Fruit fly (Drosophila melanogaster) whole organism, prepupa: Measurements from ENCODE around the gene TP53INP.
A peak's percentile ranks its signal among the peaks of the same experiment; 100 is the strongest.

ENCODE experiments used
- Blimp-1 ChIP-seq: fragments of 200-800 bp; sonication (Bioruptor generic); optimal IDR thresholded peaks from 3 replicates; lab custom pipeline; 2017; ENCODE audit warnings: missing biosample characterization, missing genetic modification characterization, mild to moderate bottlenecking, moderate library complexity, missing genetic modification reagents
- CG10631 ChIP-seq: fragments of 200-800 bp; sonication (Bioruptor generic); optimal IDR thresholded peaks from 2 replicates; lab custom pipeline; 2016; ENCODE audit warnings: missing biosample characterization, missing genetic modification characterization
- CG10669 ChIP-seq: fragments of 200-800 bp; sonication (Bioruptor generic); optimal IDR thresholded peaks from 3 replicates; lab custom pipeline; 2018; ENCODE audit warnings: missing biosample characterization, mild to moderate bottlenecking, missing genetic modification characterization, moderate library complexity
- CG11294 ChIP-seq: fragments of 200-800 bp; sonication (Bioruptor generic); IDR thresholded peaks from 2 replicates; pipeline ENCODE4 v1.3.6; 2022; ENCODE audit warnings: missing biosample characterization, missing genetic modification characterization
- CG11762 ChIP-seq: fragments of 200-800 bp; sonication (Bioruptor generic); optimal IDR thresholded peaks from 3 replicates; lab custom pipeline; 2016; ENCODE audit warnings: missing biosample characterization, missing genetic modification characterization; ENCODE audit not compliant: insufficient read depth
- CG11902 ChIP-seq: fragments of 200-800 bp; sonication (Bioruptor generic); optimal IDR thresholded peaks from 3 replicates; lab custom pipeline; 2016; ENCODE audit warnings: missing biosample characterization, missing genetic modification characterization
- CG16779 ChIP-seq: fragments of 200-800 bp; sonication (Bioruptor generic); optimal IDR thresholded peaks from 3 replicates; lab custom pipeline; 2017; ENCODE audit warnings: missing biosample characterization, mild to moderate bottlenecking, missing genetic modification characterization
- CG31627 ChIP-seq: fragments of 200-800 bp; sonication (Bioruptor generic); optimal IDR thresholded peaks from 3 replicates; lab custom pipeline; 2016; ENCODE audit warnings: missing biosample characterization, missing genetic modification characterization
- CG32006 ChIP-seq: fragments of 200-800 bp; sonication (Bioruptor generic); optimal IDR thresholded peaks from 3 replicates; lab custom pipeline; 2017; ENCODE audit warnings: missing biosample characterization, mild to moderate bottlenecking, missing genetic modification characterization
- CG34406 ChIP-seq: fragments of 200-800 bp; sonication (Bioruptor generic); optimal IDR thresholded peaks from 3 replicates; lab custom pipeline; 2016; ENCODE audit warnings: missing biosample characterization, missing genetic modification characterization
- CG3919 ChIP-seq: fragments of 200-800 bp; sonication (Bioruptor generic); optimal IDR thresholded peaks from 3 replicates; lab custom pipeline; 2016; ENCODE audit warnings: missing biosample characterization, missing genetic modification characterization
- CG4318 ChIP-seq: fragments of 200-800 bp; sonication (Bioruptor generic); optimal IDR thresholded peaks from 3 replicates; lab custom pipeline; 2017; ENCODE audit warnings: missing biosample characterization, mild to moderate bottlenecking, missing genetic modification characterization
- CG6792 ChIP-seq: fragments of 200-800 bp; sonication (Bioruptor generic); optimal IDR thresholded peaks from 3 replicates; lab custom pipeline; 2016; ENCODE audit warnings: missing biosample characterization, missing genetic modification characterization
- CG6808 ChIP-seq: fragments of 200-800 bp; sonication (Bioruptor generic); optimal IDR thresholded peaks from 3 replicates; lab custom pipeline; 2017; ENCODE audit warnings: missing biosample characterization, missing genetic modification characterization, mild to moderate bottlenecking, moderate library complexity, missing genetic modification reagents
- CG6854 ChIP-seq: fragments of 200-800 bp; sonication (Bioruptor generic); optimal IDR thresholded peaks from 2 replicates; lab custom pipeline; 2017; ENCODE audit warnings: missing biosample characterization, mild to moderate bottlenecking, missing genetic modification characterization
- CG7368 ChIP-seq: fragments of 200-800 bp; sonication (Bioruptor generic); optimal IDR thresholded peaks from 3 replicates; lab custom pipeline; 2016; ENCODE audit warnings: missing biosample characterization, missing genetic modification characterization
- CG8119 ChIP-seq: fragments of 200-800 bp; sonication (Bioruptor generic); IDR thresholded peaks from 3 replicates; pipeline ENCODE4 v1.3.6; 2022; ENCODE audit warnings: missing biosample characterization, missing genetic modification characterization
- CG8319 ChIP-seq: fragments of 200-800 bp; sonication (Bioruptor generic); optimal IDR thresholded peaks from 3 replicates; lab custom pipeline; 2016; ENCODE audit warnings: missing biosample characterization, missing genetic modification characterization
- CG8632 ChIP-seq: fragments of 200-800 bp; sonication (Bioruptor generic); optimal IDR thresholded peaks from 3 replicates; lab custom pipeline; 2016; ENCODE audit warnings: missing biosample characterization, missing genetic modification characterization
- CG9139 ChIP-seq: fragments of 200-800 bp; sonication (Bioruptor generic); optimal IDR thresholded peaks from 3 replicates; lab custom pipeline; 2017; ENCODE audit warnings: missing biosample characterization, mild to moderate bottlenecking, missing genetic modification characterization
- Eip75B ChIP-seq: fragments of 200-800 bp; sonication (Bioruptor generic); optimal IDR thresholded peaks from 3 replicates; lab custom pipeline; 2016; ENCODE audit warnings: missing biosample characterization, missing genetic modification characterization
- Eip78C ChIP-seq: fragments of 200-800 bp; sonication (Bioruptor generic); peaks from one replicate; lab custom pipeline; 2016; ENCODE audit warnings: missing biosample characterization, missing genetic modification characterization
- Eip93F ChIP-seq: fragments of 200-800 bp; sonication (Bioruptor generic); optimal IDR thresholded peaks from 2 replicates; lab custom pipeline; 2016; ENCODE audit warnings: missing biosample characterization, mild to moderate bottlenecking, missing genetic modification characterization
- Ets21C ChIP-seq: fragments of 200-800 bp; sonication (Bioruptor generic); optimal IDR thresholded peaks from 3 replicates; lab custom pipeline; 2016; ENCODE audit warnings: missing biosample characterization, missing genetic modification characterization
- Ets96B ChIP-seq: fragments of 200-800 bp; optimal IDR thresholded peaks from 2 replicates; lab custom pipeline; 2019; ENCODE audit warnings: missing biosample characterization, mild to moderate bottlenecking, missing genetic modification characterization, moderate library complexity
- Hr38 ChIP-seq: sonication (Bioruptor generic); optimal IDR thresholded peaks from 2 replicates; lab custom pipeline; 2016; ENCODE audit warnings: missing biosample characterization, missing genetic modification characterization
- Hr39 ChIP-seq: fragments of 200-800 bp; sonication (Bioruptor generic); optimal IDR thresholded peaks from 2 replicates; lab custom pipeline; 2016; ENCODE audit warnings: missing biosample characterization, missing genetic modification characterization
- Hr4 ChIP-seq: fragments of 200-800 bp; sonication (Bioruptor generic); optimal IDR thresholded peaks from 3 replicates; lab custom pipeline; 2016; ENCODE audit warnings: missing biosample characterization, missing genetic modification characterization
- Lpt ChIP-seq: fragments of 200-800 bp; sonication (Bioruptor generic); optimal IDR thresholded peaks from 3 replicates; lab custom pipeline; 2016; ENCODE audit warnings: missing biosample characterization, missing genetic modification characterization
- Met ChIP-seq: fragments of 200-800 bp; sonication (Bioruptor generic); optimal IDR thresholded peaks from 3 replicates; lab custom pipeline; 2016; ENCODE audit warnings: missing biosample characterization, missing genetic modification characterization
- OdsH ChIP-seq: fragments of 200-800 bp; sonication (Bioruptor generic); optimal IDR thresholded peaks from 3 replicates; lab custom pipeline; 2016; ENCODE audit warnings: missing biosample characterization, missing genetic modification characterization
- Smox ChIP-seq: fragments of 200-800 bp; sonication (Bioruptor generic); optimal IDR thresholded peaks from 3 replicates; lab custom pipeline; 2016; ENCODE audit warnings: missing biosample characterization, missing genetic modification characterization
- Sox102F ChIP-seq: fragments of 200-800 bp; sonication (Bioruptor generic); optimal IDR thresholded peaks from 2 replicates; lab custom pipeline; 2016; ENCODE audit warnings: missing biosample characterization, mild to moderate bottlenecking, missing genetic modification characterization
- Sox14 ChIP-seq: fragments of 200-800 bp; sonication (Bioruptor generic); optimal IDR thresholded peaks from 3 replicates; lab custom pipeline; 2016; ENCODE audit warnings: missing biosample characterization, missing genetic modification characterization
- Sox15 ChIP-seq: fragments of 200-800 bp; sonication (Bioruptor generic); optimal IDR thresholded peaks from 3 replicates; lab custom pipeline; 2016; ENCODE audit warnings: missing biosample characterization, missing genetic modification characterization
- achi ChIP-seq: fragments of 200-800 bp; sonication (Bioruptor generic); optimal IDR thresholded peaks from 3 replicates; lab custom pipeline; 2016; ENCODE audit warnings: missing biosample characterization, missing genetic modification characterization
- acj6 ChIP-seq: fragments of 200-800 bp; sonication (Bioruptor generic); optimal IDR thresholded peaks from 3 replicates; lab custom pipeline; 2016; ENCODE audit warnings: missing biosample characterization, missing genetic modification characterization
- cyc ChIP-seq: fragments of 200-800 bp; sonication (Bioruptor generic); optimal IDR thresholded peaks from 3 replicates; lab custom pipeline; 2016; ENCODE audit warnings: missing biosample characterization, missing genetic modification characterization
- dac ChIP-seq: fragments of 200-800 bp; sonication (Bioruptor generic); optimal IDR thresholded peaks from 2 replicates; lab custom pipeline; 2017; ENCODE audit warnings: missing biosample characterization, mild to moderate bottlenecking, missing genetic modification characterization
- dsx ChIP-seq: fragments of 200-800 bp; optimal IDR thresholded peaks from 3 replicates; lab custom pipeline; 2019; ENCODE audit warnings: missing biosample characterization, mild to moderate bottlenecking, missing genetic modification characterization, moderate library complexity; ENCODE audit not compliant: poor library complexity, severe bottlenecking
- esn ChIP-seq: fragments of 200-800 bp; sonication (Bioruptor generic); optimal IDR thresholded peaks from 2 replicates; lab custom pipeline; 2016; ENCODE audit warnings: missing biosample characterization, mild to moderate bottlenecking, missing genetic modification characterization, moderate library complexity
- fd59A ChIP-seq: fragments of 200-800 bp; sonication (Bioruptor generic); optimal IDR thresholded peaks from 2 replicates; lab custom pipeline; 2017; ENCODE audit warnings: missing biosample characterization, mild to moderate bottlenecking, missing genetic modification characterization, missing genetic modification reagents
- fkh ChIP-seq: fragments of 200-800 bp; sonication (Bioruptor generic); optimal IDR thresholded peaks from 3 replicates; lab custom pipeline; 2017; ENCODE audit warnings: missing biosample characterization, mild to moderate bottlenecking, missing genetic modification characterization, moderate library complexity
- lz ChIP-seq: fragments of 200-800 bp; sonication (Bioruptor generic); optimal IDR thresholded peaks from 3 replicates; lab custom pipeline; 2016; ENCODE audit warnings: missing biosample characterization, missing genetic modification characterization
- net ChIP-seq: fragments of 200-800 bp; sonication (Bioruptor generic); optimal IDR thresholded peaks from 3 replicates; lab custom pipeline; 2016; ENCODE audit warnings: missing biosample characterization, missing genetic modification characterization
- pdm3 ChIP-seq: fragments of 200-800 bp; sonication (Bioruptor generic); optimal IDR thresholded peaks from 3 replicates; lab custom pipeline; 2016; ENCODE audit warnings: missing biosample characterization, missing genetic modification characterization
- salr ChIP-seq, 2 experiments: fragments of 200-800 bp; sonication (Bioruptor generic); optimal IDR thresholded peaks; 3 replicates each; lab custom pipeline; 2016 to 2018; ENCODE audit warnings: missing biosample characterization in 2 of 2, missing genetic modification characterization in 2 of 2, mild to moderate bottlenecking in 1 of 2
- spab ChIP-seq: fragments of 200-800 bp; sonication (Bioruptor generic); optimal IDR thresholded peaks from 2 replicates; lab custom pipeline; 2017; ENCODE audit warnings: missing biosample characterization, mild to moderate bottlenecking, missing genetic modification characterization, missing genetic modification reagents
- ss ChIP-seq, 2 experiments: fragments of 200-800 bp; sonication (Bioruptor generic); optimal IDR thresholded peaks; 2 replicates in 1 of 2; 3 replicates in 1 of 2; lab custom pipeline; 2017 to 2018; ENCODE audit warnings: mild to moderate bottlenecking in 2 of 2, missing biosample characterization in 2 of 2, missing genetic modification characterization in 2 of 2, moderate library complexity in 1 of 2
- svp ChIP-seq: fragments of 200-800 bp; sonication (Bioruptor generic); peaks from one replicate; lab custom pipeline; 2016; ENCODE audit warnings: missing biosample characterization, missing genetic modification characterization
- vri ChIP-seq: fragments of 200-800 bp; sonication (Bioruptor generic); optimal IDR thresholded peaks from 3 replicates; lab custom pipeline; 2016; ENCODE audit warnings: missing biosample characterization, mild to moderate bottlenecking, missing genetic modification characterization

Gene TP53INP

dm6 chr3L:4403180-4403769 is 3.5 kb upstream of the TP53INP start, which contains the start of gene Syx17:
Gene Syx17 (plus strand): TSS chr3L:4403487.
- TF ChIP-seq Eip93F (GFP tag; lab: Kevin White, UChicago) (no peak), CG8119 (GFP tag; lab: Robert Waterston, UW) (peak; percentile 58; the same call in 2 of the 3 replicates), CG9139 (GFP tag; lab: Kevin White, UChicago) (no peak), CG34406 (GFP tag; lab: Kevin White, UChicago) (peak; percentile 36), Sox15 (GFP tag; lab: Kevin White, UChicago) (no peak), spab (GFP tag; lab: Kevin White, UChicago) (peak; percentile 23), acj6 (GFP tag; lab: Kevin White, UChicago) (peak; percentile 45), Hr38 (GFP tag; lab: Kevin White, UChicago) (no peak), cyc (GFP tag; lab: Kevin White, UChicago) (peak; percentile 55), ss (GFP tag; optimal IDR thresholded peaks at IDR 0.05; lab: Kevin White, UChicago) (peak in 1 of 2 experiments; percentile 3), svp (GFP tag; lab: Kevin White, UChicago) (peak; percentile 99), CG6808 (peak; percentile 37), CG8319 (GFP tag; lab: Kevin White, UChicago) (no peak), CG6792 (no peak), esn (GFP tag; lab: Kevin White, UChicago) (peak; percentile 61), vri (GFP tag; lab: Kevin White, UChicago) (peak; percentile 25), Eip78C (GFP tag; lab: Kevin White, UChicago) (peak; percentile 86), dac (no peak), net (GFP tag; lab: Kevin White, UChicago) (peak; percentile 63), fd59A (no peak), dsx (GFP tag; lab: Kevin White, UChicago) (peak; percentile 23), Sox14 (GFP tag; lab: Kevin White, UChicago) (peak; percentile 77), Hr39 (GFP tag; lab: Kevin White, UChicago) (peak; percentile 65), CG10631 (GFP tag; lab: Kevin White, UChicago) (peak; percentile 38), Ets96B (tag; lab: Kevin White, UChicago) (peak; percentile 36), CG16779 (peak; percentile 23), Met (GFP tag; lab: Kevin White, UChicago) (peak; percentile 31), CG31627 (GFP tag; lab: Kevin White, UChicago) (peak; percentile 65), CG11902 (GFP tag; lab: Kevin White, UChicago) (peak; percentile 5), CG3919 (GFP tag; lab: Kevin White, UChicago) (peak; percentile 62), Ets21C (GFP tag; lab: Kevin White, UChicago) (peak; percentile 11), Eip75B (peak; percentile 63), Blimp-1 (GFP tag; lab: Kevin White, UChicago) (no peak), Sox102F (GFP tag; lab: Kevin White, UChicago) (peak; percentile 39), salr (GFP tag; optimal IDR thresholded peaks at IDR 0.05; lab: Kevin White, UChicago) (no peak), CG10669 (GFP tag; lab: Kevin White, UChicago) (peak; percentile 47), fkh (GFP tag; lab: Kevin White, UChicago) (peak; percentile 88), CG7368 (GFP tag; lab: Kevin White, UChicago) (no peak), pdm3 (GFP tag; lab: Kevin White, UChicago) (peak; percentile 54), CG4318 (GFP tag; lab: Kevin White, UChicago) (no peak), CG6854 (GFP tag; lab: Kevin White, UChicago) (no peak), CG11762 (GFP tag; lab: Kevin White, UChicago) (peak; percentile 12), OdsH (peak; percentile 57), lz (GFP tag; lab: Kevin White, UChicago) (peak; percentile 50), Lpt (GFP tag; lab: Kevin White, UChicago) (peak; percentile 33), CG11294 (GFP tag; lab: Robert Waterston, UW) (peak; percentile 55; the same call in 1 of the 2 replicates), Smox (peak; percentile 60), Hr4 (GFP tag; lab: Kevin White, UChicago) (peak; percentile 66), achi (GFP tag; lab: Kevin White, UChicago) (peak; percentile 50), CG8632 (GFP tag; lab: Kevin White, UChicago) (peak; percentile 36), CG32006 (GFP tag; lab: Kevin White, UChicago) (peak; percentile 59)
